Worm (Caenorhabditis elegans) whole organism, mixed stage, embryonic: ENCODE results near the gene ndub-11.

Experiments
- M03D4.4 ChIP-seq: sonication (generic microtip); optimal IDR thresholded peaks from 2 replicates; lab custom pipeline; 2017; ENCODE audit warnings: mild to moderate bottlenecking, missing genetic modification characterization, missing compliant biosample characterization
- bed-3 ChIP-seq: fragments of 200-800 bp; sonication (Bioruptor generic); optimal IDR thresholded peaks from 3 replicates; lab custom pipeline; 2018; ENCODE audit warnings: mild to moderate bottlenecking, missing genetic modification characterization, moderate library complexity, missing compliant biosample characterization
- blmp-1 ChIP-seq: fragments of 150-350 bp; optimal IDR thresholded peaks from 2 replicates; lab custom pipeline; 2014; ENCODE audit warnings: missing biosample characterization, missing genetic modification characterization
- ceh-39 ChIP-seq: fragments of 150-350 bp; optimal IDR thresholded peaks from 2 replicates; lab custom pipeline; 2014; ENCODE audit warnings: missing biosample characterization, missing genetic modification characterization
- ceh-83 ChIP-seq: fragments of 200-800 bp; sonication (Bioruptor generic); optimal IDR thresholded peaks from 2 replicates; lab custom pipeline; 2018; ENCODE audit warnings: mild to moderate bottlenecking, missing genetic modification characterization, missing compliant biosample characterization
- ces-1 ChIP-seq: fragments of 150-350 bp; optimal IDR thresholded peaks from 2 replicates; lab custom pipeline; 2014; ENCODE audit warnings: missing biosample characterization, missing genetic modification reagents, missing genetic modification characterization
- cnd-1 ChIP-seq: fragments of 200-800 bp; sonication (Bioruptor generic); optimal IDR thresholded peaks from 2 replicates; lab custom pipeline; 2018; ENCODE audit warnings: mild to moderate bottlenecking, missing genetic modification characterization, missing compliant biosample characterization
- elt-1 ChIP-seq: sonication (generic microtip); optimal IDR thresholded peaks from 2 replicates; lab custom pipeline; 2017; ENCODE audit warnings: missing genetic modification characterization, mild to moderate bottlenecking, missing compliant biosample characterization, antibody characterized with exemption, moderate library complexity, borderline replicate concordance; ENCODE audit not compliant: insufficient read depth
- elt-3 ChIP-seq: fragments of 150-350 bp; optimal IDR thresholded peaks from 2 replicates; lab custom pipeline; 2014; ENCODE audit warnings: missing biosample characterization, missing genetic modification characterization
- flh-1 ChIP-seq: fragments of 200-800 bp; sonication (Bioruptor generic); optimal IDR thresholded peaks from 2 replicates; lab custom pipeline; 2018; ENCODE audit warnings: mild to moderate bottlenecking, missing genetic modification characterization, moderate library complexity, missing compliant biosample characterization
- ham-2 ChIP-seq: fragments of 200-800 bp; sonication (Bioruptor generic); optimal IDR thresholded peaks from 2 replicates; lab custom pipeline; 2018; ENCODE audit warnings: mild to moderate bottlenecking, missing genetic modification characterization, missing compliant biosample characterization
- hlh-1 ChIP-seq: fragments of 150-350 bp; optimal IDR thresholded peaks from 2 replicates; lab custom pipeline; 2014; ENCODE audit warnings: missing biosample characterization, missing genetic modification reagents, missing genetic modification characterization
- lin-13 ChIP-seq: fragments of 150-350 bp; optimal IDR thresholded peaks from 2 replicates; lab custom pipeline; 2014; ENCODE audit warnings: missing biosample characterization, missing genetic modification characterization
- lin-32 ChIP-seq: fragments of 200-800 bp; sonication (Bioruptor generic); optimal IDR thresholded peaks from 2 replicates; lab custom pipeline; 2018; ENCODE audit warnings: mild to moderate bottlenecking, missing genetic modification characterization, missing compliant biosample characterization
- lsy-2 ChIP-seq: fragments of 150-350 bp; optimal IDR thresholded peaks from 2 replicates; lab custom pipeline; 2014; ENCODE audit warnings: missing biosample characterization, missing genetic modification characterization
- mab-5 ChIP-seq: fragments of 150-350 bp; optimal IDR thresholded peaks from 2 replicates; lab custom pipeline; 2014; ENCODE audit warnings: missing biosample characterization, missing genetic modification characterization
- mep-1 ChIP-seq: fragments of 150-350 bp; optimal IDR thresholded peaks from 2 replicates; lab custom pipeline; 2017; ENCODE audit warnings: missing biosample characterization, missing genetic modification reagents, missing genetic modification characterization, inconsistent platforms
- nhr-237 ChIP-seq: fragments of 150-350 bp; optimal IDR thresholded peaks from 2 replicates; lab custom pipeline; 2014; ENCODE audit warnings: missing biosample characterization, missing genetic modification characterization
- nhr-28 ChIP-seq: fragments of 150-350 bp; optimal IDR thresholded peaks from 2 replicates; lab custom pipeline; 2014; ENCODE audit warnings: missing biosample characterization, missing genetic modification characterization
- nhr-76 ChIP-seq: sonication (generic microtip); optimal IDR thresholded peaks from 2 replicates; lab custom pipeline; 2017; ENCODE audit warnings: missing biosample characterization, missing genetic modification characterization
- pha-4 ChIP-seq: fragments of 150-350 bp; optimal IDR thresholded peaks from 2 replicates; lab custom pipeline; 2018; ENCODE audit warnings: missing biosample characterization, missing genetic modification reagents, missing genetic modification characterization
- sem-2 ChIP-seq: fragments of 200-800 bp; sonication (Bioruptor generic); optimal IDR thresholded peaks from 2 replicates; lab custom pipeline; 2018; ENCODE audit warnings: mild to moderate bottlenecking, missing genetic modification characterization, missing compliant biosample characterization
- snpc-4 ChIP-seq: fragments of 150-350 bp; optimal IDR thresholded peaks from 2 replicates; lab custom pipeline; 2014; ENCODE audit warnings: missing biosample characterization, missing genetic modification characterization
- sptf-1 ChIP-seq: sonication (generic microtip); optimal IDR thresholded peaks from 2 replicates; lab custom pipeline; 2017; ENCODE audit warnings: mild to moderate bottlenecking, missing genetic modification characterization, moderate library complexity, missing compliant biosample characterization
- tbx-8 ChIP-seq: fragments of 200-800 bp; sonication (Bioruptor generic); optimal IDR thresholded peaks from 2 replicates; lab custom pipeline; 2018; ENCODE audit warnings: mild to moderate bottlenecking, missing genetic modification characterization, moderate library complexity, missing compliant biosample characterization
- unc-120 ChIP-seq: sonication (generic microtip); optimal IDR thresholded peaks from 2 replicates; lab custom pipeline; 2017; ENCODE audit warnings: missing genetic modification characterization, missing compliant biosample characterization; ENCODE audit not compliant: poor library complexity, severe bottlenecking
- unc-62 ChIP-seq: fragments of 150-350 bp; optimal IDR thresholded peaks from 2 replicates; lab custom pipeline; 2014; ENCODE audit warnings: missing biosample characterization, missing genetic modification reagents, missing genetic modification characterization
- ztf-11 ChIP-seq: fragments of 150-350 bp; optimal IDR thresholded peaks from 2 replicates; lab custom pipeline; 2014; ENCODE audit warnings: missing biosample characterization, missing genetic modification characterization

Gene ndub-11

DNA sequence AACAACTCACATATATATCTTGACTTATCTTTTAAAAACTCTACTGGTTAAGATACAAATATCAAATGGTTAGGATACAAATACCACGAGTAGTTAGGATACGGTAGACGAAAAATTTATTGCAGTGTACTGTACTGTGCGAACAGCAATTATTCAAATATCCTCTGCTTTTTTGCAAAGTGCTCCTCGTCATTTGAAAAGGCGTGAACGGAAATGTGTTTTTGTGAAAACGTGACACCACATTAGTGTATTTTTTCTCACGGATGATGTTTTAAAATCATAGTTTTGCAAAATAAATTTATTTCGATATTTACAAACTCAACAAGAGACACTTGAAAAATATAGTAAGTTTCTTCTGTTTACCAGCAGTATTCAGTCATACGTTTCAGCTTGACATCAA lies 11.2 kb downstream of the ndub-11 start, which contains the start of gene F42G8.8:
TSS of gene F42G8.8 (plus strand) at position 301 of the 400 bp plus-strand sequence.
- TF ChIP-seq lin-13 = no peak
- no peak for TF ChIP-seq ztf-11 (tag; lab: Kevin White, UChicago)
- TF ChIP-seq tbx-8 = no peak
- TF ChIP-seq M03D4.4 (tag; lab: Kevin White, UChicago) = no peak
- TF ChIP-seq mep-1 (tag; lab: Kevin White, UChicago) = no peak
- no peak for TF ChIP-seq mab-5
- TF ChIP-seq ceh-39 (tag; lab: Kevin White, UChicago) = no peak
- TF ChIP-seq nhr-237 (tag; lab: Kevin White, UChicago) = no peak
- TF ChIP-seq cnd-1 (tag; lab: Kevin White, UChicago) = no peak
- TF ChIP-seq ham-2 = no peak
- no peak for TF ChIP-seq pha-4 (tag; lab: Kevin White, UChicago)
- TF ChIP-seq ces-1 = no peak
- TF ChIP-seq ceh-83 (GFP tag; lab: Kevin White, UChicago) = no peak
- TF ChIP-seq nhr-28 (tag; lab: Kevin White, UChicago) = no peak
- TF ChIP-seq sptf-1 (tag; lab: Kevin White, UChicago) = no peak
- no peak for TF ChIP-seq elt-3 (tag; lab: Kevin White, UChicago)

DNA sequence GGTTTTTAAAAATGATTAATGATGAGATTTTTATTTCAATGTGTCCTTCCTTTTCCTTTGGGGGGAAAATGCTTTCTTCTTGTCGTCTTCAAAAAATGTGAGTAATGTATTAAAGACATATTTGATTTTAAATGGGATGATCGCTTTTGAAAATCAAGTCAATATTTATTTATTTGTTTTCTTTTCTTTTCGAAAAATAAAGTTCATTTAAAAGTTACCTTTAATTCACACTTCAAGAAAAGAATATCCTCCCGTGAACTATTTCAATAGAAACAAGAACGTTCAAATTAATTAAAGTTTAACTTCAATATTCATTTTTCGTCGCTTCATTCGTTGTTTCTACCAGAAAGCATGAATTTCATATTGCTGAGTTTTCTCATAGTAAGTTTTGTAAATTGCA lies 14.6 kb downstream of the ndub-11 start, which contains the start of gene irld-8:
TSS of gene irld-8 (plus strand) at position 301 of the 400 bp plus-strand sequence.
- no peak for TF ChIP-seq nhr-237 (tag; lab: Kevin White, UChicago)
- no peak for TF ChIP-seq blmp-1 (tag; lab: Kevin White, UChicago)
- no peak for TF ChIP-seq pha-4 (tag; lab: Kevin White, UChicago)
- TF ChIP-seq flh-1 (GFP tag; lab: Kevin White, UChicago) = no peak
- TF ChIP-seq cnd-1 (tag; lab: Kevin White, UChicago) = no peak
- TF ChIP-seq lin-32 = no peak
- TF ChIP-seq snpc-4 (tag; lab: Kevin White, UChicago) = no peak
- TF ChIP-seq M03D4.4 (tag; lab: Kevin White, UChicago) = no peak
- TF ChIP-seq ztf-11 (tag; lab: Kevin White, UChicago) = no peak
- TF ChIP-seq unc-120 (tag; lab: Kevin White, UChicago) = no peak
- no peak for TF ChIP-seq elt-1 (tag; lab: Kevin White, UChicago)
- no peak for TF ChIP-seq sptf-1 (tag; lab: Kevin White, UChicago)

DNA sequence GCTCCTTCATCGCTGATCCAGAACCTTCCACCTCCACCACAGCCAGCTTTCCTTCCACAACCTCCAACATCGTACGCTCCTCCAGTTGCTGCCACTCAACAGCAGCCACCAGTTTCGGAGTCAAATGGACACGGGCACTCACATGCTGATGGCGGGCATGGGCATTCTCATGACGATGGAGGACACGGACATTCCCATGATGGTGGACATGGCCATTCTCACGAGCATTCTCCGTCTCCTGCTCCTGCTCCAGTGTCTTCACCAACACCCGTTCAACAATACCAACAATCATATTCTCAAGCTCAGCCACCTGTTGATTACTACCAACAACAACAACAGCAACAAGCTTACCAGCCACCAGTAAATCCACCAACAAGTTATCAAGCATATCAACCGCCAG lies 15.5 kb downstream of the ndub-11 start:
- TF ChIP-seq elt-1 (tag; lab: Kevin White, UChicago) (no peak), lin-32 (no peak), ztf-11 (tag; lab: Kevin White, UChicago) (no peak), nhr-237 (tag; lab: Kevin White, UChicago) (no peak), nhr-76 (tag; lab: Kevin White, UChicago) (no peak), hlh-1 (tag; lab: Kevin White, UChicago) (no peak), ceh-39 (tag; lab: Kevin White, UChicago) (no peak), bed-3 (GFP tag; lab: Kevin White, UChicago) (no peak), sptf-1 (tag; lab: Kevin White, UChicago) (no peak), elt-3 (tag; lab: Kevin White, UChicago) (no peak)

DNA sequence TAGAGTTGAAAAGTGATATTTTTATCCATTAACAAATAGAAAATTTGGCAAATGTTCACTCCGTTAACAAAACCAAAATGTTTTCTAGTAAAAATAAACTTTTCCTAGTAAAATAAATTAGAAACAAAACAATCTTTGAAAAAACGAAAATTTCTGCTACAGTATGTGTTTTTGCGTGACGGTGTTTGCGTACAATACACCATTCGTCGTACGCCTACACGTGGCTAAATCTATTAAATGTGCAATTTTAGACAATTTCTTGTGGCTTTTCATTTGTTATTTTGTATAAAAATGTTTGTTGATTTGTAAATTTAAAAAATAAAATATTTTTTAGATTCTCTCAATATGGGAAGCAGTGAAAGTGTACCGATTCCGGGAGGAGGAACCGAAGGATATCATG lies 16.9 kb downstream of the ndub-11 start, which contains the start of gene Y42H9AR.1:
TSS of gene Y42H9AR.1 (plus strand) at position 233 of the 400 bp plus-strand sequence.
- TF ChIP-seq mab-5 = no peak
- TF ChIP-seq nhr-28 (tag; lab: Kevin White, UChicago) = no peak
- no peak for TF ChIP-seq lin-13
- no peak for TF ChIP-seq sem-2 (GFP tag; lab: Kevin White, UChicago)
- no peak for TF ChIP-seq unc-62 (GFP tag; lab: Kevin White, UChicago)
- TF ChIP-seq blmp-1 (tag; lab: Kevin White, UChicago) = no peak
- peak; percentile 48 for TF ChIP-seq lsy-2
- no peak for TF ChIP-seq ham-2
- TF ChIP-seq pha-4 (tag; lab: Kevin White, UChicago) = no peak
- TF ChIP-seq ces-1 = peak; percentile 67

DNA sequence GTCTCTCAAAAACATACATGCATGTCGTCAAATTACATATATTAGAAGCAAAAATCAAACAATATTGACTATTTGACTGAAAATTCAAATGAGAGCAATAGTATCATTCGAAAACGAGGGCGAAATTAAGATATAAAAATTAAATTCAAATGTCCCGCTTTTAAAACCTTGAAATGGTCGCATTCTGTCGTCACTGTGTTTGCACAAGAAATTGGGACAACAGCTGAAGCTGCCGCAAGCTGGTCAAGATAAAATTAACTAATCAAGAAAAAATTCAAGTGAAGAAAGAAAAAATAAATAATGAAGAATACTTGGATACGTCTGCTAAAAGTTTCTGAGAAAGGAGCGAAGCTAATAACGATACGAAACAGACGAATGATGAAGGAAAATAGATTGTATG lies 17.4 kb downstream of the ndub-11 start:
- TF ChIP-seq ces-1 (peak; percentile 31), hlh-1 (tag; lab: Kevin White, UChicago) (no peak)

DNA sequence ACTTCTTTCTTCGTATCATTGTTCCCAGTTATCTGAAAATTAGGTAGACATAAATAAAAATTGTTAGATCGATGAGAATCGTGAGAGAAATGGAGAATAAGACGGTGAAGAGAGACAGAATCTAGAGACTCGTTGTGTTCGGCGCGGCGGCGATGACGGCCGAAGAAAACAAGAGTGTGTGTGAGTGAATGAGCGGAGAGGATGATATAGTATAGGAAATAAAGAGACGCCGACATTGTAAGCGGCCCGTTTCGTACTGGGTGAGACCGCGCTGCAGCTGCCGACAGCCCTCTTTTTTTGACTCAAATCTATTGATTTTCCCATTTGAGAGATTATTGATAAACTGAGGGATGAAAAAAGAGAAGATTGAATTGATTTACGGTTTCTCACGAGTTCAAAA lies 17.8 kb downstream of the ndub-11 start, which contains the start of gene Y42H9AR.4:
TSS of gene Y42H9AR.4 (minus strand) at position 32 of the 400 bp plus-strand sequence.
- TF ChIP-seq unc-120 (tag; lab: Kevin White, UChicago) = peak; percentile 67
- TF ChIP-seq lin-32 = peak; percentile 65
- TF ChIP-seq blmp-1 (tag; lab: Kevin White, UChicago) = peak; percentile 2
- no peak for TF ChIP-seq tbx-8
- no peak for TF ChIP-seq sptf-1 (tag; lab: Kevin White, UChicago)
